Fruit fly (Drosophila melanogaster) whole organism, embryonic: ENCODE measurements around the gene alphaTub67C.
A peak's percentile ranks its signal among the peaks of the same experiment; 100 is the strongest.

Source experiments
- Ada2b ChIP-seq: fragments of 200-800 bp; sonication (Bioruptor generic); IDR thresholded peaks from 2 replicates; pipeline ENCODE4 v1.3.6; 2022; ENCODE audit warnings: missing biosample characterization, missing genetic modification characterization
- Bdp1 ChIP-seq: fragments of 200-800 bp; sonication (Bioruptor generic); optimal IDR thresholded peaks from 3 replicates; lab custom pipeline; 2016; ENCODE audit warnings: missing biosample characterization, missing genetic modification characterization
- CG10209 ChIP-seq: fragments of 200-800 bp; sonication (Bioruptor generic); optimal IDR thresholded peaks from 3 replicates; lab custom pipeline; 2017; ENCODE audit warnings: missing biosample characterization, mild to moderate bottlenecking, missing genetic modification characterization, missing genetic modification reagents
- CG10431 ChIP-seq: fragments of 200-800 bp; sonication (Bioruptor generic); optimal IDR thresholded peaks from 3 replicates; lab custom pipeline; 2018; ENCODE audit warnings: missing biosample characterization, mild to moderate bottlenecking, missing genetic modification characterization
- CG10543 ChIP-seq: fragments of 200-800 bp; sonication (Bioruptor generic); optimal IDR thresholded peaks from 3 replicates; lab custom pipeline; 2017; ENCODE audit warnings: missing biosample characterization, mild to moderate bottlenecking, missing genetic modification characterization, moderate library complexity
- CG10979 ChIP-seq: fragments of 200-800 bp; sonication (Bioruptor generic); optimal IDR thresholded peaks from 2 replicates; lab custom pipeline; 2018; ENCODE audit warnings: missing biosample characterization, mild to moderate bottlenecking, missing genetic modification characterization, moderate library complexity
- CG11085 ChIP-seq: fragments of 200-800 bp; sonication (Bioruptor generic); IDR thresholded peaks from 2 replicates; pipeline ENCODE4 v1.3.6; 2022; ENCODE audit warnings: missing biosample characterization, missing genetic modification characterization
- CG14710 ChIP-seq: fragments of 200-800 bp; sonication (Bioruptor generic); optimal IDR thresholded peaks from 3 replicates; lab custom pipeline; 2019; ENCODE audit warnings: missing biosample characterization, mild to moderate bottlenecking, missing genetic modification characterization, moderate library complexity
- CG15269 ChIP-seq: fragments of 200-800 bp; sonication (Bioruptor generic); optimal IDR thresholded peaks from 2 replicates; lab custom pipeline; 2018; ENCODE audit warnings: missing biosample characterization, mild to moderate bottlenecking, missing genetic modification characterization, moderate library complexity
- CG17612 ChIP-seq: fragments of 200-800 bp; sonication (Bioruptor generic); IDR thresholded peaks from 2 replicates; pipeline ENCODE4 v1.3.6; 2022; ENCODE audit warnings: missing biosample characterization, missing genetic modification characterization
- CG18764 ChIP-seq: fragments of 200-800 bp; sonication (Bioruptor generic); optimal IDR thresholded peaks from 3 replicates; lab custom pipeline; 2016; ENCODE audit warnings: missing biosample characterization, missing genetic modification characterization
- CG34376 ChIP-seq: fragments of 200-800 bp; sonication (Bioruptor generic); optimal IDR thresholded peaks from 2 replicates; lab custom pipeline; 2018; ENCODE audit warnings: missing biosample characterization, mild to moderate bottlenecking, missing genetic modification characterization
- CG4617 ChIP-seq: fragments of 200-800 bp; sonication (Bioruptor generic); optimal IDR thresholded peaks from 3 replicates; lab custom pipeline; 2016; ENCODE audit warnings: missing biosample characterization, missing genetic modification characterization, borderline replicate concordance
- CG4820 ChIP-seq: fragments of 200-800 bp; sonication (Bioruptor generic); optimal IDR thresholded peaks from 3 replicates; lab custom pipeline; 2016; ENCODE audit warnings: missing biosample characterization, missing genetic modification characterization
- CG6765 ChIP-seq: fragments of 200-800 bp; sonication (Bioruptor generic); optimal IDR thresholded peaks from 3 replicates; lab custom pipeline; 2017; ENCODE audit warnings: missing biosample characterization, mild to moderate bottlenecking, missing genetic modification characterization
- CG7372 ChIP-seq: fragments of 200-800 bp; sonication (Bioruptor generic); IDR thresholded peaks from 2 replicates; pipeline ENCODE4 v1.3.6; 2022; ENCODE audit warnings: missing biosample characterization, missing genetic modification characterization
- CG7839 ChIP-seq: fragments of 200-800 bp; sonication (Bioruptor generic); optimal IDR thresholded peaks from 3 replicates; lab custom pipeline; 2018; ENCODE audit warnings: missing biosample characterization, mild to moderate bottlenecking, missing genetic modification characterization, moderate library complexity
- CG9609 ChIP-seq: fragments of 200-800 bp; sonication (Bioruptor generic); optimal IDR thresholded peaks from 3 replicates; lab custom pipeline; 2016; ENCODE audit warnings: missing biosample characterization, missing genetic modification characterization
- CG9727 ChIP-seq: fragments of 200-800 bp; sonication (Bioruptor generic); optimal IDR thresholded peaks from 3 replicates; lab custom pipeline; 2017; ENCODE audit warnings: missing biosample characterization, mild to moderate bottlenecking, missing genetic modification characterization
- CG9932 ChIP-seq: fragments of 200-800 bp; sonication (Bioruptor generic); IDR thresholded peaks from 2 replicates; pipeline ENCODE4 v1.3.6; 2022; ENCODE audit warnings: missing biosample characterization, missing genetic modification characterization
- Camta ChIP-seq: fragments of 200-800 bp; sonication (Bioruptor generic); optimal IDR thresholded peaks from 2 replicates; lab custom pipeline; 2016; ENCODE audit warnings: missing biosample characterization, missing genetic modification characterization
- CoRest ChIP-seq: fragments of 200-800 bp; sonication (Bioruptor generic); optimal IDR thresholded peaks from 3 replicates; lab custom pipeline; 2018; ENCODE audit warnings: missing biosample characterization, mild to moderate bottlenecking, missing genetic modification characterization, moderate library complexity
- Drgx ChIP-seq: fragments of 200-800 bp; sonication (Bioruptor generic); IDR thresholded peaks from 2 replicates; pipeline ENCODE4 v1.3.6; 2022; ENCODE audit warnings: missing biosample characterization, missing genetic modification characterization
- Fer3 ChIP-seq: fragments of 200-800 bp; sonication (Bioruptor generic); optimal IDR thresholded peaks from 2 replicates; lab custom pipeline; 2018; ENCODE audit warnings: missing biosample characterization, mild to moderate bottlenecking, missing genetic modification characterization, moderate library complexity
- Gug ChIP-seq: fragments of 200-800 bp; sonication (Bioruptor generic); IDR thresholded peaks from 4 replicates; pipeline ENCODE4 v1.3.6; 2022; ENCODE audit warnings: missing biosample characterization, missing genetic modification characterization
- HmgZ ChIP-seq: fragments of 200-800 bp; sonication (Bioruptor generic); optimal IDR thresholded peaks from 2 replicates; lab custom pipeline; 2018; ENCODE audit warnings: missing biosample characterization, mild to moderate bottlenecking, missing genetic modification characterization
- Hr3 ChIP-seq: fragments of 200-800 bp; sonication (Bioruptor generic); optimal IDR thresholded peaks from 3 replicates; lab custom pipeline; 2016; ENCODE audit warnings: missing biosample characterization, missing genetic modification characterization
- MBD-R2 ChIP-seq: fragments of 200-800 bp; sonication (Bioruptor generic); IDR thresholded peaks from 2 replicates; pipeline ENCODE4 v1.3.6; 2022; ENCODE audit warnings: missing biosample characterization, missing genetic modification characterization
- NK7.1 ChIP-seq: fragments of 200-800 bp; sonication (Bioruptor generic); optimal IDR thresholded peaks from 3 replicates; lab custom pipeline; 2016; ENCODE audit warnings: missing biosample characterization, missing genetic modification characterization
- Nf-YA ChIP-seq: fragments of 200-800 bp; sonication (Bioruptor generic); IDR thresholded peaks from 2 replicates; pipeline ENCODE4 v1.3.6; 2022; ENCODE audit warnings: missing biosample characterization, missing genetic modification characterization
- Optix ChIP-seq: fragments of 200-800 bp; sonication (Bioruptor generic); IDR thresholded peaks from 3 replicates; pipeline ENCODE4 v1.3.6; 2022; ENCODE audit warnings: missing biosample characterization, missing genetic modification characterization
- PHDP ChIP-seq: fragments of 200-800 bp; sonication (Bioruptor generic); optimal IDR thresholded peaks from 3 replicates; lab custom pipeline; 2018; ENCODE audit warnings: missing biosample characterization, mild to moderate bottlenecking, missing genetic modification characterization, moderate library complexity
- Taf1 ChIP-seq: fragments of 200-800 bp; sonication (Bioruptor generic); IDR thresholded peaks from 2 replicates; pipeline ENCODE4 v1.3.6; 2022; ENCODE audit warnings: missing biosample characterization, missing genetic modification characterization
- Trl ChIP-seq, 3 experiments: fragments of >200 bp in 2 of 3; fragments of 200-800 bp in 1 of 3; sonication (Bioruptor generic) in 1 of 3; optimal IDR thresholded peaks; 2 replicates in 1 of 3; 3 replicates in 2 of 3; lab custom pipeline; 2016 to 2017; ENCODE audit warnings: missing biosample characterization in 1 of 3, missing genetic modification characterization in 1 of 3
- ato ChIP-seq: fragments of 200-800 bp; sonication (Bioruptor generic); IDR thresholded peaks from 2 replicates; pipeline ENCODE4 v1.3.6; 2022; ENCODE audit warnings: missing biosample characterization, missing genetic modification characterization; ENCODE audit not compliant: partially characterized antibody
- cg ChIP-seq: fragments of 200-800 bp; sonication (Bioruptor generic); optimal IDR thresholded peaks from 3 replicates; lab custom pipeline; 2019; ENCODE audit warnings: missing biosample characterization, mild to moderate bottlenecking, missing genetic modification characterization, moderate library complexity
- crp ChIP-seq, 2 experiments: fragments of 200-800 bp; sonication (Bioruptor generic); optimal IDR thresholded peaks; 2 replicates in 1 of 2; 3 replicates in 1 of 2; lab custom pipeline; 2017; ENCODE audit warnings: missing biosample characterization in 2 of 2, missing genetic modification characterization in 2 of 2, mild to moderate bottlenecking in 1 of 2, moderate library complexity in 1 of 2
- da ChIP-seq: fragments of 200-800 bp; sonication (Bioruptor generic); optimal IDR thresholded peaks from 2 replicates; lab custom pipeline; 2016; ENCODE audit warnings: missing biosample characterization, missing genetic modification characterization
- danr ChIP-seq: fragments of 200-800 bp; sonication (Bioruptor generic); IDR thresholded peaks from 2 replicates; pipeline ENCODE4 v1.3.6; 2022; ENCODE audit warnings: missing biosample characterization, missing genetic modification characterization
- dimm ChIP-seq: fragments of 200-800 bp; sonication (Bioruptor generic); IDR thresholded peaks from 2 replicates; pipeline ENCODE4 v1.3.6; 2022; ENCODE audit warnings: missing biosample characterization, missing genetic modification characterization
- en ChIP-seq: fragments of 200-800 bp; sonication (Bioruptor generic); optimal IDR thresholded peaks from 2 replicates; lab custom pipeline; 2016; ENCODE audit warnings: missing biosample characterization, missing genetic modification characterization
- ewg ChIP-seq: fragments of 200-800 bp; sonication (Bioruptor generic); optimal IDR thresholded peaks from 3 replicates; lab custom pipeline; 2017; ENCODE audit warnings: mild to moderate bottlenecking, missing biosample characterization, missing genetic modification reagents, missing genetic modification characterization
- exex ChIP-seq: fragments of 200-800 bp; sonication (Bioruptor generic); optimal IDR thresholded peaks from 4 replicates; lab custom pipeline; 2018; ENCODE audit warnings: missing biosample characterization, mild to moderate bottlenecking, missing genetic modification characterization, moderate library complexity
- fd64A ChIP-seq: fragments of 200-800 bp; sonication (Bioruptor generic); optimal IDR thresholded peaks from 3 replicates; lab custom pipeline; 2018; ENCODE audit warnings: missing biosample characterization, mild to moderate bottlenecking, missing genetic modification characterization
- fru ChIP-seq: fragments of >200 bp; optimal IDR thresholded peaks from 2 replicates; lab custom pipeline; 2017
- ken ChIP-seq: fragments of 200-800 bp; sonication (Bioruptor generic); IDR thresholded peaks from 3 replicates; pipeline ENCODE4 v1.3.6; 2022; ENCODE audit warnings: missing biosample characterization, missing genetic modification characterization
- mirr ChIP-seq: fragments of 200-800 bp; sonication (Bioruptor generic); optimal IDR thresholded peaks from 3 replicates; lab custom pipeline; 2018; ENCODE audit warnings: missing biosample characterization, mild to moderate bottlenecking, missing genetic modification characterization
- nerfin-1 ChIP-seq: fragments of 200-800 bp; sonication (Bioruptor generic); optimal IDR thresholded peaks from 3 replicates; lab custom pipeline; 2019; ENCODE audit warnings: missing biosample characterization, mild to moderate bottlenecking, missing genetic modification characterization, moderate library complexity
- nmo ChIP-seq: fragments of 200-800 bp; sonication (Bioruptor generic); optimal IDR thresholded peaks from 2 replicates; lab custom pipeline; 2018; ENCODE audit warnings: missing biosample characterization, mild to moderate bottlenecking, missing genetic modification characterization, moderate library complexity
- so ChIP-seq: fragments of 200-800 bp; sonication (Bioruptor generic); IDR thresholded peaks from 3 replicates; pipeline ENCODE4 v1.3.6; 2022; ENCODE audit warnings: missing biosample characterization, missing genetic modification characterization
- stwl ChIP-seq: fragments of 200-800 bp; sonication (Bioruptor generic); optimal IDR thresholded peaks from 3 replicates; lab custom pipeline; 2018; ENCODE audit warnings: missing biosample characterization, mild to moderate bottlenecking, missing genetic modification characterization, moderate library complexity
- yki ChIP-seq: fragments of >200 bp; optimal IDR thresholded peaks from 3 replicates; lab custom pipeline; 2018

alphaTub67C gene

DNA sequence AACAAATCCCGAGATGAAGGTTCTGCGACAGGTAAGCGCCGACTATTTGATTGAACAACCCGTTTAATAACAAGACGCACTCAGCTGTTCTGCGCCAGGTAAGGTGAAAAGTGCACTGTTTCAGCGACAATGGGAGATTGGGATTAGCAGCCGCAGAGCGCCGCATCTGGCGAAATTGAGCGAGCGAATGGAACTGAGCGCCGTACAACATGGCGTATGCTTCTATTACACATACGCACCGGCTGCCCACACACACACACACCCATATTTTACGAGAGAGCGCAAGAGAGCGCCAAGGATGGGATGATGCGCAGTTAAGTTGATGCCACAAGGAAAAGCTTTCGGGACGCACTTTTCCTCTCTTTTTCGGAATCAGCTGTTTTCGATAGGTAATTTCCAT is 14.2 kb downstream of the alphaTub67C start (continued):
- TF ChIP-seq en, result no peak
- TF ChIP-seq CG4820, result no peak
- TF ChIP-seq Fer3, result no peak
- TF ChIP-seq CG7839 (tag; lab: Kevin White, UChicago), result no peak
- TF ChIP-seq CG14710, result no peak
- no peak for TF ChIP-seq Hr3 (GFP tag; lab: Kevin White, UChicago)
- TF ChIP-seq exex (tag; lab: Kevin White, UChicago), result no peak
- TF ChIP-seq CG10543 (GFP tag; lab: Kevin White, UChicago), result no peak
- TF ChIP-seq crp (GFP tag; optimal IDR thresholded peaks at IDR 0.05; lab: Kevin White, UChicago), result peak in 1 of 2 experiments; percentile 34
- no peak for TF ChIP-seq Taf1 (GFP tag; lab: Robert Waterston, UW)
- TF ChIP-seq nmo (GFP tag; lab: Kevin White, UChicago), result no peak
- no peak for TF ChIP-seq ato (GFP tag; lab: Robert Waterston, UW)
- peak; percentile 15 for TF ChIP-seq mirr (GFP tag; lab: Kevin White, UChicago)
- no peak for TF ChIP-seq CG4617 (GFP tag; lab: Kevin White, UChicago)
- no peak for TF ChIP-seq so (GFP tag; lab: Robert Waterston, UW)
- TF ChIP-seq CoRest, result no peak
- no peak for TF ChIP-seq CG10431 (GFP tag; lab: Kevin White, UChicago)
- TF ChIP-seq Trl (optimal IDR thresholded peaks at IDR 0.05; lab: Kevin White, UChicago), result peak; percentile 73 to 89
- no peak for TF ChIP-seq Trl (GFP tag; optimal IDR thresholded peaks at IDR 0.05; lab: Kevin White, UChicago)
- TF ChIP-seq MBD-R2 (GFP tag; lab: Robert Waterston, UW), result no peak
- peak; percentile 71 for TF ChIP-seq cg (GFP tag; lab: Kevin White, UChicago)
- TF ChIP-seq Nf-YA (GFP tag; lab: Robert Waterston, UW), result no peak
- TF ChIP-seq Drgx, result no peak
- TF ChIP-seq CG11085 (GFP tag; lab: Robert Waterston, UW), result no peak
- TF ChIP-seq Bdp1, result no peak
- TF ChIP-seq CG9727 (GFP tag; lab: Kevin White, UChicago), result no peak
- no peak for TF ChIP-seq dimm (GFP tag; lab: Robert Waterston, UW)
- no peak for TF ChIP-seq CG10209 (GFP tag; lab: Kevin White, UChicago)
- no peak for TF ChIP-seq CG17612 (GFP tag; lab: Robert Waterston, UW)
- TF ChIP-seq danr (GFP tag; lab: Robert Waterston, UW), result no peak
- no peak for TF ChIP-seq CG9609 (GFP tag; lab: Kevin White, UChicago)
- peak; percentile 28 for TF ChIP-seq yki (lab: Kevin White, UChicago)
- TF ChIP-seq nerfin-1 (tag; lab: Kevin White, UChicago), result no peak
- no peak for TF ChIP-seq fd64A (GFP tag; lab: Kevin White, UChicago)
- no peak for TF ChIP-seq ken (GFP tag; lab: Robert Waterston, UW)
- no peak for TF ChIP-seq NK7.1 (GFP tag; lab: Kevin White, UChicago)
- TF ChIP-seq CG9932 (GFP tag; lab: Robert Waterston, UW), result no peak
- no peak for TF ChIP-seq stwl
- TF ChIP-seq Camta (GFP tag; lab: Kevin White, UChicago), result no peak
- no peak for TF ChIP-seq fru
- peak; percentile 29 for TF ChIP-seq ewg (GFP tag; lab: Kevin White, UChicago)
- TF ChIP-seq HmgZ (tag; lab: Kevin White, UChicago), result no peak
- TF ChIP-seq Gug (GFP tag; lab: Robert Waterston, UW), result no peak
- no peak for TF ChIP-seq Ada2b
- no peak for TF ChIP-seq CG6765 (GFP tag; lab: Kevin White, UChicago)
- TF ChIP-seq da (GFP tag; lab: Kevin White, UChicago), result no peak
- TF ChIP-seq CG15269 (tag; lab: Kevin White, UChicago), result no peak
- no peak for TF ChIP-seq CG34376 (GFP tag; lab: Kevin White, UChicago)
- no peak for TF ChIP-seq CG18764 (GFP tag; lab: Kevin White, UChicago)
- no peak for TF ChIP-seq Optix
- TF ChIP-seq PHDP, result no peak
- peak; percentile 77 for TF ChIP-seq CG7372 (GFP tag; lab: Robert Waterston, UW)
- no peak for TF ChIP-seq CG10979 (tag; lab: Kevin White, UChicago)
